Worm (Caenorhabditis elegans) whole organism, midembryonic: Measurements from ENCODE around the gene F17E9.16.

Experiments used
- T22C8.4 ChIP-seq: fragments of 200-800 bp; sonication (Bioruptor generic); IDR thresholded peaks from 2 replicates; pipeline ENCODE4 v1.3.6; 2022; ENCODE audit warnings: missing genetic modification characterization, missing compliant biosample characterization
- cog-1 ChIP-seq: sonication (generic microtip); optimal IDR thresholded peaks from 2 replicates; lab custom pipeline; 2016; ENCODE audit warnings: missing genetic modification characterization, missing compliant biosample characterization
- flt-1 ChIP-seq: fragments of 200-800 bp; sonication (Bioruptor generic); IDR thresholded peaks from 2 replicates; pipeline ENCODE4 v1.3.6; 2022; ENCODE audit warnings: missing genetic modification characterization, missing compliant biosample characterization
- klf-2 ChIP-seq: fragments of 200-800 bp; sonication (Bioruptor generic); conservative IDR thresholded peaks from 2 replicates; pipeline ENCODE4 v1.3.6; 2022; ENCODE audit warnings: missing genetic modification reagents, missing genetic modification characterization, missing compliant biosample characterization
- med-1 ChIP-seq: sonication (generic microtip); optimal IDR thresholded peaks from 2 replicates; lab custom pipeline; 2017; ENCODE audit warnings: missing genetic modification characterization, mild to moderate bottlenecking, missing compliant biosample characterization, antibody characterized with exemption, missing genetic modification reagents; ENCODE audit not compliant: insufficient read depth
- ref-1 ChIP-seq: fragments of 200-800 bp; sonication (Bioruptor generic); conservative IDR thresholded peaks from 2 replicates; pipeline ENCODE4 v1.3.6; 2022; ENCODE audit warnings: missing genetic modification reagents, missing genetic modification characterization, missing compliant biosample characterization
- tab-1 ChIP-seq: fragments of 200-800 bp; sonication (Bioruptor generic); IDR thresholded peaks from 2 replicates; pipeline ENCODE4 v1.3.6; 2022; ENCODE audit warnings: missing genetic modification characterization, missing compliant biosample characterization
- ztf-23 ChIP-seq: fragments of 200-800 bp; sonication (Bioruptor generic); IDR thresholded peaks from 2 replicates; pipeline ENCODE4 v1.3.6; 2022; ENCODE audit warnings: missing genetic modification reagents, missing genetic modification characterization, missing compliant biosample characterization
- ztf-29 ChIP-seq: fragments of 200-800 bp; sonication (Bioruptor generic); IDR thresholded peaks from 2 replicates; pipeline ENCODE4 v1.3.6; 2022; ENCODE audit warnings: missing genetic modification reagents, missing genetic modification characterization, missing compliant biosample characterization

F17E9.16 gene

ce11 chrIV:8332526-8332925, 19.6 kb upstream of the F17E9.16 start, which contains the start of gene lys-10:
TSS of gene lys-10 (plus strand) at chrIV:8332826.
- TF ChIP-seq med-1: no peak
- no peak for TF ChIP-seq ztf-29 (GFP tag; lab: Robert Waterston, UW)
- no peak for TF ChIP-seq flt-1 (GFP tag; lab: Robert Waterston, UW)
- TF ChIP-seq ref-1: no peak
- TF ChIP-seq cog-1 (tag; lab: Kevin White, UChicago): no peak
- no peak for TF ChIP-seq tab-1 (GFP tag; lab: Robert Waterston, UW)
- TF ChIP-seq ztf-23 (GFP tag; lab: Robert Waterston, UW): no peak
- no peak for TF ChIP-seq klf-2 (GFP tag; lab: Robert Waterston, UW)
- no peak for TF ChIP-seq T22C8.4 (GFP tag; lab: Robert Waterston, UW)

ce11 chrIV:8333034-8333433, 19.1 kb upstream of the F17E9.16 start:
- TF ChIP-seq cog-1 (tag; lab: Kevin White, UChicago) (no peak), med-1 (no peak), ztf-23 (GFP tag; lab: Robert Waterston, UW) (no peak), ref-1 (no peak), tab-1 (GFP tag; lab: Robert Waterston, UW) (no peak)

ce11 chrIV:8333554-8333953, 18.6 kb upstream of the F17E9.16 start:
- TF ChIP-seq flt-1 (GFP tag; lab: Robert Waterston, UW) (no peak), ztf-29 (GFP tag; lab: Robert Waterston, UW) (no peak), T22C8.4 (GFP tag; lab: Robert Waterston, UW) (no peak), med-1 (no peak), klf-2 (GFP tag; lab: Robert Waterston, UW) (no peak), tab-1 (GFP tag; lab: Robert Waterston, UW) (no peak), ztf-23 (GFP tag; lab: Robert Waterston, UW) (no peak), cog-1 (tag; lab: Kevin White, UChicago) (no peak), ref-1 (no peak)

- TF ChIP-seq ztf-23 (GFP tag; lab: Robert Waterston, UW) (no peak), flt-1 (GFP tag; lab: Robert Waterston, UW) (no peak), med-1 (no peak), cog-1 (tag; lab: Kevin White, UChicago) (no peak), ref-1 (no peak)
Observed at ce11 chrIV:8333954-8333987, 18.4 kb upstream of the F17E9.16 start, which contains the start of gene his-31. TSS of gene his-31 (minus strand) at chrIV:8333983.

ce11 chrIV:8333988-8334863, 17.9 kb upstream of the F17E9.16 start, which contains the start of gene his-32:
TSS of gene his-32 (plus strand) at chrIV:8334305.
- TF ChIP-seq ref-1: no peak; the same call in 1 of the 2 replicates
- no peak for TF ChIP-seq tab-1 (GFP tag; lab: Robert Waterston, UW)
- TF ChIP-seq ztf-23 (GFP tag; lab: Robert Waterston, UW): no peak
- TF ChIP-seq flt-1 (GFP tag; lab: Robert Waterston, UW): peak; percentile 86
- TF ChIP-seq T22C8.4 (GFP tag; lab: Robert Waterston, UW): no peak
- peak; percentile 14; the same call in 1 of the 2 replicates for TF ChIP-seq ztf-29 (GFP tag; lab: Robert Waterston, UW)
- TF ChIP-seq cog-1 (tag; lab: Kevin White, UChicago): peak; percentile 87
- TF ChIP-seq klf-2 (GFP tag; lab: Robert Waterston, UW): no peak

ce11 chrIV:8339636-8340035, 12.5 kb upstream of the F17E9.16 start, which contains the start of gene lgc-6:
TSS of gene lgc-6 (plus strand) at chrIV:8339936.
- TF ChIP-seq T22C8.4 (GFP tag; lab: Robert Waterston, UW) (no peak), ref-1 (no peak), ztf-23 (GFP tag; lab: Robert Waterston, UW) (no peak), med-1 (no peak), cog-1 (tag; lab: Kevin White, UChicago) (no peak), flt-1 (GFP tag; lab: Robert Waterston, UW) (no peak), klf-2 (GFP tag; lab: Robert Waterston, UW) (no peak)

- no peak for TF ChIP-seq cog-1 (tag; lab: Kevin White, UChicago)
Observed at ce11 chrIV:8342385-8342784, 9.8 kb upstream of the F17E9.16 start, which contains the start of gene lgc-5. TSS of gene lgc-5 (plus strand) at chrIV:8342685.

- TF ChIP-seq ztf-23 (GFP tag; lab: Robert Waterston, UW): no peak
- TF ChIP-seq ztf-29 (GFP tag; lab: Robert Waterston, UW): no peak
- no peak for TF ChIP-seq klf-2 (GFP tag; lab: Robert Waterston, UW)
- TF ChIP-seq med-1: no peak
- TF ChIP-seq ref-1: no peak
- TF ChIP-seq tab-1 (GFP tag; lab: Robert Waterston, UW): no peak
- TF ChIP-seq T22C8.4 (GFP tag; lab: Robert Waterston, UW): no peak
- TF ChIP-seq flt-1 (GFP tag; lab: Robert Waterston, UW): no peak
- no peak for TF ChIP-seq cog-1 (tag; lab: Kevin White, UChicago)
Observed at ce11 chrIV:8345518-8345917, 6.6 kb upstream of the F17E9.16 start, which contains the start of gene F17E9.5. TSS of gene F17E9.5 (plus strand) at chrIV:8345818.

ce11 chrIV:8347051-8347450, 5.1 kb upstream of the F17E9.16 start, which contains the start of the genes F17E9.18 and F17E9.15:
TSS of gene F17E9.18 (minus strand) at chrIV:8347151.
TSS of gene F17E9.15 (plus strand) at chrIV:8347418.
- TF ChIP-seq ref-1: no peak
- no peak for TF ChIP-seq cog-1 (tag; lab: Kevin White, UChicago)
- TF ChIP-seq klf-2 (GFP tag; lab: Robert Waterston, UW): no peak
- no peak for TF ChIP-seq tab-1 (GFP tag; lab: Robert Waterston, UW)
- TF ChIP-seq med-1: no peak
- no peak for TF ChIP-seq ztf-29 (GFP tag; lab: Robert Waterston, UW)
- TF ChIP-seq T22C8.4 (GFP tag; lab: Robert Waterston, UW): no peak
- TF ChIP-seq ztf-23 (GFP tag; lab: Robert Waterston, UW): no peak
- TF ChIP-seq flt-1 (GFP tag; lab: Robert Waterston, UW): no peak

ce11 chrIV:8348073-8348472, 4.1 kb upstream of the F17E9.16 start, which contains the start of gene F17E9.4:
TSS of gene F17E9.4 (plus strand) at chrIV:8348373.
- no peak for TF ChIP-seq tab-1 (GFP tag; lab: Robert Waterston, UW)
